Worm (Caenorhabditis elegans) whole organism, L1 larva: ENCODE data around the gene rpn-6.2.
A peak's percentile ranks its signal among the peaks of the same experiment; 100 is the strongest.

ENCODE experiments used
- F16B12.6 ChIP-seq: fragments of 150-350 bp; optimal IDR thresholded peaks from 2 replicates; lab custom pipeline; 2014; ENCODE audit warnings: missing biosample characterization, missing genetic modification characterization
- ama-1 ChIP-seq: fragments of 150-350 bp; optimal IDR thresholded peaks from 2 replicates; lab custom pipeline; 2014
- ceh-88 ChIP-seq: fragments of 200-800 bp; sonication (Bioruptor generic); IDR thresholded peaks from 2 replicates; pipeline ENCODE4 v1.3.6; 2022; ENCODE audit warnings: missing genetic modification characterization, missing compliant biosample characterization
- ceh-90 ChIP-seq: sonication (generic microtip); optimal IDR thresholded peaks from 2 replicates; lab custom pipeline; 2016; ENCODE audit warnings: missing genetic modification characterization, missing compliant biosample characterization
- efl-1 ChIP-seq, 4 experiments: fragments of 150-350 bp; optimal IDR thresholded peaks in 3 of 4; peaks in 1 of 4; 1 replicate in 1 of 4; 2 replicates in 3 of 4; lab custom pipeline; 2014; ENCODE audit warnings: missing biosample characterization in 2 of 4, missing genetic modification characterization in 2 of 4, missing genetic modification reagents in 2 of 4
- elt-3 ChIP-seq, 6 experiments: fragments of 150-350 bp in 1 of 6; sonication (generic microtip); optimal IDR thresholded peaks; 2 replicates each; lab custom pipeline; 2017 to 2018; ENCODE audit warnings: missing biosample characterization in 6 of 6, missing genetic modification characterization in 6 of 6, inconsistent platforms in 1 of 6
- ets-5 ChIP-seq: fragments of 200-800 bp; sonication (Bioruptor generic); IDR thresholded peaks from 2 replicates; pipeline ENCODE4 v1.3.6; 2022; ENCODE audit warnings: missing genetic modification characterization, missing compliant biosample characterization
- lin-15B ChIP-seq: fragments of 150-350 bp; sonication (generic microtip); optimal IDR thresholded peaks from 3 replicates; lab custom pipeline; 2014; ENCODE audit warnings: missing biosample characterization, missing genetic modification characterization
- lsy-2 ChIP-seq, 2 experiments: fragments of 150-350 bp; optimal IDR thresholded peaks; 2 replicates each; lab custom pipeline; 2014; ENCODE audit warnings: missing biosample characterization in 2 of 2, missing genetic modification characterization in 2 of 2
- mab-9 ChIP-seq: fragments of 200-800 bp; sonication (Bioruptor generic); IDR thresholded peaks from 2 replicates; pipeline ENCODE4 v1.3.6; 2022; ENCODE audit warnings: missing genetic modification reagents, missing genetic modification characterization, missing compliant biosample characterization
- mef-2 ChIP-seq: fragments of 150-350 bp; optimal IDR thresholded peaks from 2 replicates; lab custom pipeline; 2014; ENCODE audit warnings: missing biosample characterization, missing genetic modification characterization
- nhr-11 ChIP-seq: fragments of 150-350 bp; optimal IDR thresholded peaks from 2 replicates; lab custom pipeline; 2014; ENCODE audit warnings: missing biosample characterization, missing genetic modification characterization
- nhr-71 ChIP-seq: sonication (generic microtip); optimal IDR thresholded peaks from 2 replicates; lab custom pipeline; 2016; ENCODE audit warnings: mild to moderate bottlenecking, missing genetic modification characterization, moderate library complexity, missing compliant biosample characterization
- nhr-90 ChIP-seq: sonication (generic microtip); optimal IDR thresholded peaks from 2 replicates; lab custom pipeline; 2016; ENCODE audit warnings: mild to moderate bottlenecking, missing genetic modification characterization, missing compliant biosample characterization; ENCODE audit not compliant: poor library complexity
- unc-30 ChIP-seq: sonication (generic microtip); optimal IDR thresholded peaks from 2 replicates; lab custom pipeline; 2017; ENCODE audit warnings: missing biosample characterization, missing genetic modification characterization

rpn-6.2 gene

ce11 chrIII:8956146-8956646 is 45.6 kb downstream of the rpn-6.2 start, which contains the start of the genes ZK643.5 and ZK643.2 (continued):
- TF ChIP-seq ceh-88 (GFP tag; lab: Robert Waterston, UW) = no peak
- peak; percentile 47 for TF ChIP-seq nhr-90 (tag; lab: Kevin White, UChicago)
- no peak for TF ChIP-seq ets-5 (GFP tag; lab: Robert Waterston, UW)
- TF ChIP-seq mef-2 (tag; lab: Kevin White, UChicago) = no peak
- TF ChIP-seq nhr-11 = no peak
- peak; percentile 87 for TF ChIP-seq F16B12.6
- TF ChIP-seq ama-1 (lab: Kevin White, UChicago) = no peak
- peak in 1 of 6 experiments; percentile 56 for TF ChIP-seq elt-3 (tag; optimal IDR thresholded peaks at IDR 0.05; lab: Kevin White, UChicago)
- no peak for TF ChIP-seq ceh-90 (tag; lab: Kevin White, UChicago)
- TF ChIP-seq, all 84 proteins: peak for 37

DNA sequence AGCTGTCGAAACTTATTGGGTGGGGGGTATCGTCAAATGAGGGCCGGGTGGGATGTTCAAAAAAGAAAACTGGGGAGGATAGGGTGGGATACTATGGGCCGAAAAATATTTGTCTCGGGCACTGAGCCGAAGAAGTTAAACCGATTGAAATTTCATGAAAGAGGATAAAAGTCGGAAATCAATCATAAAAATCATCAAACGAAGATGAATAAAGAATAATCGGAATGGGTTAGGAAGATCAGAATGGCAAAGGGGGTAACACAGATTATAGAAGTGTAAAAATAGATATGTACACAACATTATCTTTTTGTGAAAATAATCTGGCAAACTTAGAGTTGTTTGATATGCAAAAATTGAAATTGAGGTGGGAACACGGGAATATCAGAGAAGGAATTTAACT is 46.3 kb downstream of the rpn-6.2 start:
- no peak for TF ChIP-seq mab-9 (GFP tag; lab: Robert Waterston, UW)
- TF ChIP-seq unc-30 (tag; lab: Kevin White, UChicago) = no peak
- no peak for TF ChIP-seq efl-1 (optimal IDR thresholded peaks at IDR 0.05; lab: Kevin White, UChicago)
- no peak for TF ChIP-seq efl-1 (GFP tag; optimal IDR thresholded peaks at IDR 0.05 in 1 of 2; lab: Kevin White, UChicago)
- TF ChIP-seq elt-3 (tag; optimal IDR thresholded peaks at IDR 0.05; lab: Kevin White, UChicago) = no peak
- no peak for TF ChIP-seq lsy-2 (tag; optimal IDR thresholded peaks at IDR 0.05; lab: Kevin White, UChicago)
- TF ChIP-seq nhr-71 = no peak
- no peak for TF ChIP-seq lin-15B
